Worm (Caenorhabditis elegans): ENCODE results near the gene pie-1.
A peak's percentile ranks its signal among the peaks of the same experiment; 100 is the strongest.

Gene pie-1

ce11 chrIII:12445223-12445622 lies 18.5 kb downstream of the pie-1 start:
- no peak for TF ChIP-seq lin-32 (GFP tag; optimal IDR thresholded peaks at IDR 0.05)
- no peak for TF ChIP-seq ces-1 (GFP tag; optimal IDR thresholded peaks at IDR 0.05)
- no peak for TF ChIP-seq ham-2 (GFP tag; optimal IDR thresholded peaks at IDR 0.05)
- TF ChIP-seq lin-13 (tag; optimal IDR thresholded peaks at IDR 0.05): no peak
- TF ChIP-seq tbx-8 (GFP tag; optimal IDR thresholded peaks at IDR 0.05): no peak
- no peak for TF ChIP-seq nhr-76 (tag; optimal IDR thresholded peaks at IDR 0.05)

ce11 chrIII:12445991-12446502 lies 19.4 kb downstream of the pie-1 start, which contains the start of gene Y49E10.18:
Gene Y49E10.18 (minus strand): TSS chrIII:12446106.
- TF ChIP-seq zip-8 (tag; optimal IDR thresholded peaks at IDR 0.05): no peak
- no peak for TF ChIP-seq nhr-12 (tag; optimal IDR thresholded peaks at IDR 0.05)
- no peak for TF ChIP-seq nhr-28 (tag; optimal IDR thresholded peaks at IDR 0.05)
- no peak for TF ChIP-seq elt-3 (tag; optimal IDR thresholded peaks at IDR 0.05)
- no peak for TF ChIP-seq pha-4 (tag; optimal IDR thresholded peaks at IDR 0.05)
- no peak for TF ChIP-seq drap-1 (GFP tag; optimal IDR thresholded peaks at IDR 0.05)
- TF ChIP-seq mab-5 (tag; optimal IDR thresholded peaks at IDR 0.05): no peak
- no peak for TF ChIP-seq tbx-8 (GFP tag; optimal IDR thresholded peaks at IDR 0.05)
- TF ChIP-seq nhr-2 (tag; optimal IDR thresholded peaks at IDR 0.05): no peak
- no peak for TF ChIP-seq unc-120 (tag; optimal IDR thresholded peaks at IDR 0.05; ENCODE audit: poor library complexity, severe bottlenecking)
- TF ChIP-seq sptf-1 (tag; optimal IDR thresholded peaks at IDR 0.05): no peak
- TF ChIP-seq lin-32 (GFP tag; optimal IDR thresholded peaks at IDR 0.05): no peak
- no peak for TF ChIP-seq bed-3 (GFP tag; optimal IDR thresholded peaks at IDR 0.05)
- TF ChIP-seq snpc-4 (tag; optimal IDR thresholded peaks at IDR 0.05): no peak
- TF ChIP-seq nhr-237 (tag; optimal IDR thresholded peaks at IDR 0.05): no peak
- no peak for TF ChIP-seq blmp-1 (tag; optimal IDR thresholded peaks at IDR 0.05)
- no peak for TF ChIP-seq nhr-76 (tag; optimal IDR thresholded peaks at IDR 0.05)
- no peak for TF ChIP-seq lin-13 (tag; optimal IDR thresholded peaks at IDR 0.05)
- TF ChIP-seq unc-39 (tag; optimal IDR thresholded peaks at IDR 0.05): no peak
- TF ChIP-seq unc-62 (GFP tag; optimal IDR thresholded peaks at IDR 0.05): no peak

ce11 chrIII:12453315-12453714 lies 26.6 kb downstream of the pie-1 start, which contains the start of gene ani-1:
Gene ani-1 (minus strand): TSS chrIII:12453375.
- TF ChIP-seq nhr-76 (tag; optimal IDR thresholded peaks at IDR 0.05) (no peak), tbx-8 (GFP tag; optimal IDR thresholded peaks at IDR 0.05) (no peak), lsy-2 (tag; optimal IDR thresholded peaks at IDR 0.05) (peak; percentile 71), M03D4.4 (tag; optimal IDR thresholded peaks at IDR 0.05) (no peak), nhr-237 (tag; optimal IDR thresholded peaks at IDR 0.05) (peak; percentile 15), bed-3 (GFP tag; optimal IDR thresholded peaks at IDR 0.05) (no peak), ztf-11 (tag; optimal IDR thresholded peaks at IDR 0.05) (no peak), lin-13 (tag; optimal IDR thresholded peaks at IDR 0.05) (peak; percentile 48), cnd-1 (tag; optimal IDR thresholded peaks at IDR 0.05) (no peak), elt-3 (tag; optimal IDR thresholded peaks at IDR 0.05) (no peak), ces-1 (GFP tag; optimal IDR thresholded peaks at IDR 0.05) (peak; percentile 47), nhr-28 (tag; optimal IDR thresholded peaks at IDR 0.05) (no peak), zip-8 (tag; optimal IDR thresholded peaks at IDR 0.05) (no peak), mls-2 (tag; optimal IDR thresholded peaks at IDR 0.05) (peak; percentile 61), nhr-12 (tag; optimal IDR thresholded peaks at IDR 0.05) (no peak), sem-2 (GFP tag; optimal IDR thresholded peaks at IDR 0.05) (no peak), nhr-2 (tag; optimal IDR thresholded peaks at IDR 0.05) (no peak), ceh-83 (GFP tag; optimal IDR thresholded peaks at IDR 0.05) (no peak), snpc-4 (tag; optimal IDR thresholded peaks at IDR 0.05) (no peak), elt-1 (tag; optimal IDR thresholded peaks at IDR 0.05; ENCODE audit: borderline replicate concordance, insufficient read depth) (no peak), unc-39 (tag; optimal IDR thresholded peaks at IDR 0.05) (no peak), drap-1 (GFP tag; optimal IDR thresholded peaks at IDR 0.05) (no peak), ham-2 (GFP tag; optimal IDR thresholded peaks at IDR 0.05) (no peak), mep-1 (tag; optimal IDR thresholded peaks at IDR 0.05) (peak; percentile 78), hlh-1 (tag; optimal IDR thresholded peaks at IDR 0.05) (peak; percentile 9), ceh-39 (tag; optimal IDR thresholded peaks at IDR 0.05) (no peak), flh-1 (GFP tag; optimal IDR thresholded peaks at IDR 0.05) (no peak), pha-4 (tag; optimal IDR thresholded peaks at IDR 0.05) (no peak), unc-62 (GFP tag; optimal IDR thresholded peaks at IDR 0.05) (no peak), sptf-1 (tag; optimal IDR thresholded peaks at IDR 0.05) (peak; percentile 44), blmp-1 (tag; optimal IDR thresholded peaks at IDR 0.05) (no peak), lin-32 (GFP tag; optimal IDR thresholded peaks at IDR 0.05) (no peak), ceh-43 (GFP tag; optimal IDR thresholded peaks at IDR 0.05) (no peak), unc-120 (tag; optimal IDR thresholded peaks at IDR 0.05; ENCODE audit: poor library complexity, severe bottlenecking) (no peak)
